Worm (Caenorhabditis elegans) whole organism, late embryonic: Measurements from ENCODE around the gene srh-292.

Source experiments
- ceh-2 ChIP-seq: sonication (generic microtip); optimal IDR thresholded peaks from 2 replicates; lab custom pipeline; 2016; ENCODE audit warnings: missing genotype, missing genetic modification characterization, missing compliant biosample characterization
- lim-6 ChIP-seq: sonication (generic microtip); optimal IDR thresholded peaks from 2 replicates; lab custom pipeline; 2016; ENCODE audit warnings: missing genetic modification characterization, missing compliant biosample characterization
- mec-3 ChIP-seq: sonication (generic microtip); optimal IDR thresholded peaks from 2 replicates; lab custom pipeline; 2016; ENCODE audit warnings: borderline replicate concordance, missing genetic modification characterization, missing compliant biosample characterization
- nfya-1 ChIP-seq: sonication (generic microtip); optimal IDR thresholded peaks from 2 replicates; lab custom pipeline; 2017; ENCODE audit warnings: missing genetic modification characterization, mild to moderate bottlenecking, missing compliant biosample characterization, antibody characterized with exemption, moderate library complexity
- pat-9 ChIP-seq: fragments of 200-800 bp; sonication (Bioruptor generic); optimal IDR thresholded peaks from 2 replicates; lab custom pipeline; 2018; ENCODE audit warnings: mild to moderate bottlenecking, missing genetic modification characterization, moderate library complexity, missing compliant biosample characterization
- pha-4 ChIP-seq: fragments of 150-350 bp; optimal IDR thresholded peaks from 2 replicates; lab custom pipeline; 2018; ENCODE audit warnings: missing biosample characterization, missing genetic modification reagents, missing genetic modification characterization
- sdc-2 ChIP-seq: sonication (generic microtip); optimal IDR thresholded peaks from 2 replicates; lab custom pipeline; 2016; ENCODE audit warnings: missing genotype, missing genetic modification characterization, missing compliant biosample characterization
- unc-86 ChIP-seq: sonication (generic microtip); optimal IDR thresholded peaks from 2 replicates; lab custom pipeline; 2016; ENCODE audit warnings: missing genetic modification characterization, missing compliant biosample characterization

DNA sequence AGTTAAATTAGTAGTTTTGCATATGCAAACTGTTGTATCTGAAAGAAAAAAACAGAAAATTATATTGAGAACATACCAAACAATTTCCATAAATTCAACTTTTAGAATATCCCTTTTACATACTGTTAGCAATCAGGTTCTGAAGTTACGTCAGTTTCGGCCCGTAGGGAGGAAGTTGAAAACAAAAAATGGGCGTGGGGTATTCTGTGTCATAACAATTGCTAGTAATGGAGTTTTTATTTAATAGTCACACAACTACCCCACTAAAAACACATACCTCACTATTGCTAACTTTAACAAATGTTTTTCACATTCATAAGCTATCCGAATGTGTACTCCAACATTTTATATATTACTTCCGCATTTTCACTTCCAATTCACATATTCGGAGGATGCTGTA is 19.2 kb downstream of the srh-292 start, which contains the start of gene srh-300:
- TF ChIP-seq mec-3 (tag; lab: Kevin White, UChicago) = no peak
- no peak for TF ChIP-seq sdc-2
- TF ChIP-seq pha-4 (tag; lab: Kevin White, UChicago) = no peak
- no peak for TF ChIP-seq pat-9
- TF ChIP-seq nfya-1 = no peak
- no peak for TF ChIP-seq ceh-2 (tag; lab: Kevin White, UChicago)
- no peak for TF ChIP-seq unc-86 (tag; lab: Kevin White, UChicago)
- no peak for TF ChIP-seq lim-6
